Fruit fly (Drosophila melanogaster): Measurements from ENCODE around the gene CG46320.

The CG46320 gene

DNA sequence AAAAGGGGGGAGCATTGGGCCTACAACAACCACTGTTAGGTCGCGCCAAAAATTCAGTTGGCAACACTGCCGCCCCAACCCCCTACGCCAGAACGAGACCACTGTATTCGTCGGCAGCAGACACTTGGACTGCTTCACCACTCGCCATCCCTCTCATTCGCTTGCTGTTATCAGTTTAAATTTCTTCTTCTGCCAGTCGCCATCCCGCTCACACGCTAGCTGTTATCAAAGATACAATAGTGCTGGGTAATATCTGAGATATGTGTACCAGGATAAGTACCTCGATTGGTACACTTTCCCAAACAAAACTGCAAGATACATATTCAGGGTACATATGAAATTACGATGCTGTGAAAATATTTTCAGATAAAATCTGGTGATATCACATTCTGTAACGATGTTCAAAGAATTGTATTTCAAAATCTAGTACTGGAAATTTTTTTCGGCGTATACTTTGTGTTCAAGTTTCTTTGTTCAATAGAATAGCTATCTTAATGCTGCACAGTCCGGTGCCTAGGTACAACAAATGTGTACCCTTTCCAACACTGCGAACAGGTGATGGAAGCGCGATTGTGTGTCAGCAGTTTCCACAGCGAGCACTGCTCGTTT, 107.0 kb downstream of the CG46320 start (continued):
- peak; percentile 86 for TF ChIP-seq Bteb2 (GFP tag; optimal IDR thresholded peaks at IDR 0.05)
- TF ChIP-seq CG1832 (GFP tag; optimal IDR thresholded peaks at IDR 0.05) = peak; percentile 98
- no peak for TF ChIP-seq bowl (GFP tag; IDR thresholded peaks at IDR 0.05)
- TF ChIP-seq CG7839 (tag; optimal IDR thresholded peaks at IDR 0.05) = peak; percentile 84
- TF ChIP-seq ttk (GFP tag; IDR thresholded peaks at IDR 0.05) = peak; percentile 41; the same call in 1 of the 2 replicates
- TF ChIP-seq croc (GFP tag; conservative IDR thresholded peaks at IDR 0.05) = peak; percentile 48
- no peak for TF ChIP-seq CG17568 (GFP tag; optimal IDR thresholded peaks at IDR 0.05)
- TF ChIP-seq CG6765 (GFP tag; optimal IDR thresholded peaks at IDR 0.05) = peak; percentile 84
- TF ChIP-seq CG34224 (GFP tag; IDR thresholded peaks at IDR 0.05; ENCODE audit: partially characterized antibody) = no peak; the same call in 2 of the 3 replicates
- peak; percentile 64 for TF ChIP-seq CG10274 (GFP tag; optimal IDR thresholded peaks at IDR 0.05)
- peak; percentile 65 for TF ChIP-seq ewg (GFP tag; optimal IDR thresholded peaks at IDR 0.05)
- peak; percentile 27; the same call in 1 of the 2 replicates for TF ChIP-seq CG4404 (GFP tag; IDR thresholded peaks at IDR 0.05)
- peak; percentile 65 for TF ChIP-seq NK7.1 (GFP tag; optimal IDR thresholded peaks at IDR 0.05)
- peak; percentile 77 for TF ChIP-seq CG14441 (GFP tag; IDR thresholded peaks at IDR 0.05)
- TF ChIP-seq dm (GFP tag; optimal IDR thresholded peaks at IDR 0.05) = peak; percentile 64
- peak; percentile 65 for TF ChIP-seq CG33213 (GFP tag; optimal IDR thresholded peaks at IDR 0.05)
- no peak for TF ChIP-seq psq (GFP tag; optimal IDR thresholded peaks at IDR 0.05)
- TF ChIP-seq Hsf (GFP tag; optimal IDR thresholded peaks at IDR 0.05) = peak; percentile 85
- peak in 1 of 2 experiments; percentile 76 for TF ChIP-seq crp (GFP tag; optimal IDR thresholded peaks at IDR 0.05)
- TF ChIP-seq Elba2 (GFP tag; optimal IDR thresholded peaks at IDR 0.05) = peak; percentile 10
- peak; percentile 38 for TF ChIP-seq jing (GFP tag; optimal IDR thresholded peaks at IDR 0.05)
- TF ChIP-seq CG14667 (GFP tag; IDR thresholded peaks at IDR 0.05) = no peak; the same call in 1 of the 2 replicates
- peak; percentile 92 for TF ChIP-seq CG17385 (GFP tag; optimal IDR thresholded peaks at IDR 0.05)
- peak; percentile 91 for TF ChIP-seq CG2678 (tag; optimal IDR thresholded peaks at IDR 0.05)
- TF ChIP-seq CG8089 (GFP tag; optimal IDR thresholded peaks at IDR 0.05) = peak; percentile 82
- peak; percentile 50 for TF ChIP-seq Atf3 (GFP tag; optimal IDR thresholded peaks at IDR 0.05)
- TF ChIP-seq Hr3 (GFP tag; optimal IDR thresholded peaks at IDR 0.05) = peak; percentile 85
- peak; percentile 79; the same call in 2 of the 3 replicates for TF ChIP-seq CG11695 (GFP tag; IDR thresholded peaks at IDR 0.05)
- TF ChIP-seq sqz (GFP tag; optimal IDR thresholded peaks at IDR 0.05) = no peak
- peak; percentile 58; the same call in 1 of the 4 replicates for TF ChIP-seq chinmo (GFP tag; IDR thresholded peaks at IDR 0.05; ENCODE audit: partially characterized antibody)
- TF ChIP-seq eyg (GFP tag; optimal IDR thresholded peaks at IDR 0.05) = peak; percentile 68
- TF ChIP-seq gsb (GFP tag; IDR thresholded peaks at IDR 0.05) = no peak
- peak; percentile 48; the same call in 1 of the 2 replicates for TF ChIP-seq peb (GFP tag; IDR thresholded peaks at IDR 0.05)
- TF ChIP-seq aop (GFP tag; IDR thresholded peaks at IDR 0.05) = no peak
- TF ChIP-seq Sin3A (optimal IDR thresholded peaks at IDR 0.05) = no peak
- TF ChIP-seq CG42726 (GFP tag; IDR thresholded peaks at IDR 0.05; ENCODE audit: partially characterized antibody) = peak; percentile 67; the same call in 1 of the 2 replicates
- peak; percentile 79 for TF ChIP-seq CG31365 (tag; optimal IDR thresholded peaks at IDR 0.05)
- peak; percentile 34; the same call in 1 of the 2 replicates for TF ChIP-seq ssp (GFP tag; IDR thresholded peaks at IDR 0.05)
- TF ChIP-seq Dp (GFP tag; optimal IDR thresholded peaks at IDR 0.05) = peak; percentile 44
- TF ChIP-seq H2.0 (GFP tag; IDR thresholded peaks at IDR 0.05) = peak; percentile 57; the same call in 1 of the 2 replicates
- TF ChIP-seq pita (GFP tag; optimal IDR thresholded peaks at IDR 0.05) = no peak
- no peak for TF ChIP-seq abd-A (tag; optimal IDR thresholded peaks at IDR 0.05)
- no peak for TF ChIP-seq Dll (GFP tag; IDR thresholded peaks at IDR 0.05; ENCODE audit: partially characterized antibody)
- peak; percentile 96 for TF ChIP-seq CG4360 (GFP tag; IDR thresholded peaks at IDR 0.05)
- TF ChIP-seq Med (GFP tag) = peak; percentile 97
- peak; percentile 90 for TF ChIP-seq CG4854 (GFP tag; optimal IDR thresholded peaks at IDR 0.05)
- peak; percentile 58 for TF ChIP-seq CG10431 (GFP tag; optimal IDR thresholded peaks at IDR 0.05)
- TF ChIP-seq stc (GFP tag; IDR thresholded peaks at IDR 0.05) = peak; percentile 46; the same call in 1 of the 2 replicates
- TF ChIP-seq Six4 (GFP tag; optimal IDR thresholded peaks at IDR 0.05) = peak; percentile 72
- peak; percentile 19 for TF ChIP-seq Tbp (GFP tag; optimal IDR thresholded peaks at IDR 0.05)
